Fruit fly (Drosophila melanogaster) whole organism, embryonic: ENCODE data around the gene acj6.

Source experiments
- Antp ChIP-seq: fragments of 200-800 bp; sonication (Bioruptor generic); optimal IDR thresholded peaks from 3 replicates; lab custom pipeline; 2016; ENCODE audit warnings: missing biosample characterization, missing genetic modification characterization
- CG10147 ChIP-seq: fragments of 200-800 bp; sonication (Bioruptor generic); optimal IDR thresholded peaks from 2 replicates; lab custom pipeline; 2019; ENCODE audit warnings: missing biosample characterization, mild to moderate bottlenecking, missing genetic modification characterization, moderate library complexity
- CG10462 ChIP-seq: fragments of 200-800 bp; sonication (Bioruptor generic); optimal IDR thresholded peaks from 2 replicates; lab custom pipeline; 2016; ENCODE audit warnings: missing biosample characterization, missing genetic modification characterization
- CG10654 ChIP-seq: fragments of 200-800 bp; sonication (Bioruptor generic); optimal IDR thresholded peaks from 2 replicates; lab custom pipeline; 2016; ENCODE audit warnings: missing biosample characterization, missing genetic modification characterization
- CG12071 ChIP-seq: fragments of 200-800 bp; sonication (Bioruptor generic); optimal IDR thresholded peaks from 3 replicates; lab custom pipeline; 2018; ENCODE audit warnings: missing biosample characterization, mild to moderate bottlenecking, missing genetic modification characterization
- CG12236 ChIP-seq: fragments of 200-800 bp; sonication (Bioruptor generic); optimal IDR thresholded peaks from 2 replicates; lab custom pipeline; 2016; ENCODE audit warnings: missing biosample characterization, missing genetic modification characterization
- CG12942 ChIP-seq: fragments of 200-800 bp; sonication (Bioruptor generic); optimal IDR thresholded peaks from 3 replicates; lab custom pipeline; 2016; ENCODE audit warnings: missing biosample characterization, missing genetic modification characterization
- CG15479 ChIP-seq: fragments of 200-800 bp; sonication (Bioruptor generic); optimal IDR thresholded peaks from 3 replicates; lab custom pipeline; 2019; ENCODE audit warnings: missing biosample characterization, mild to moderate bottlenecking, missing genetic modification characterization, moderate library complexity
- CG15696 ChIP-seq: fragments of 200-800 bp; sonication (Bioruptor generic); optimal IDR thresholded peaks from 2 replicates; lab custom pipeline; 2019; ENCODE audit warnings: missing biosample characterization, mild to moderate bottlenecking, missing genetic modification characterization, moderate library complexity
- CG16815 ChIP-seq: fragments of 200-800 bp; sonication (Bioruptor generic); optimal IDR thresholded peaks from 3 replicates; lab custom pipeline; 2017; ENCODE audit warnings: missing biosample characterization, mild to moderate bottlenecking, missing genetic modification characterization
- CG17568 ChIP-seq: fragments of 200-800 bp; sonication (Bioruptor generic); optimal IDR thresholded peaks from 2 replicates; lab custom pipeline; 2018; ENCODE audit warnings: missing biosample characterization, mild to moderate bottlenecking, missing genetic modification characterization, moderate library complexity
- CG18764 ChIP-seq: fragments of 200-800 bp; sonication (Bioruptor generic); optimal IDR thresholded peaks from 3 replicates; lab custom pipeline; 2016; ENCODE audit warnings: missing biosample characterization, missing genetic modification characterization
- CG2202 ChIP-seq: fragments of 200-800 bp; sonication (Bioruptor generic); optimal IDR thresholded peaks from 2 replicates; lab custom pipeline; 2018; ENCODE audit warnings: missing biosample characterization, mild to moderate bottlenecking, missing genetic modification characterization
- CG31224 ChIP-seq: fragments of 200-800 bp; sonication (Bioruptor generic); IDR thresholded peaks from 2 replicates; pipeline ENCODE4 v1.3.6; 2022; ENCODE audit warnings: missing biosample characterization, missing genetic modification characterization
- CG4282 ChIP-seq: fragments of 200-800 bp; sonication (Bioruptor generic); optimal IDR thresholded peaks from 2 replicates; lab custom pipeline; 2016; ENCODE audit warnings: missing biosample characterization, missing genetic modification characterization
- CG4404 ChIP-seq: fragments of 200-800 bp; sonication (Bioruptor generic); IDR thresholded peaks from 2 replicates; pipeline ENCODE4 v1.3.6; 2022; ENCODE audit warnings: missing biosample characterization, missing genetic modification characterization
- CG4617 ChIP-seq: fragments of 200-800 bp; sonication (Bioruptor generic); optimal IDR thresholded peaks from 3 replicates; lab custom pipeline; 2016; ENCODE audit warnings: missing biosample characterization, missing genetic modification characterization, borderline replicate concordance
- CG6175 ChIP-seq: fragments of 200-800 bp; sonication (Bioruptor generic); IDR thresholded peaks from 3 replicates; pipeline ENCODE4 v1.3.6; 2022; ENCODE audit warnings: missing biosample characterization, missing genetic modification characterization
- CG8281 ChIP-seq: fragments of 200-800 bp; sonication (Bioruptor generic); optimal IDR thresholded peaks from 2 replicates; lab custom pipeline; 2018; ENCODE audit warnings: missing biosample characterization, mild to moderate bottlenecking, missing genetic modification characterization, moderate library complexity
- CG9876 ChIP-seq: fragments of 200-800 bp; sonication (Bioruptor generic); optimal IDR thresholded peaks from 2 replicates; lab custom pipeline; 2016; ENCODE audit warnings: missing biosample characterization, missing genetic modification characterization
- Ets97D ChIP-seq: fragments of 200-800 bp; sonication (Bioruptor generic); optimal IDR thresholded peaks from 3 replicates; lab custom pipeline; 2016; ENCODE audit warnings: missing biosample characterization, missing genetic modification characterization
- Hey ChIP-seq: fragments of 200-800 bp; sonication (Bioruptor generic); optimal IDR thresholded peaks from 3 replicates; lab custom pipeline; 2018; ENCODE audit warnings: missing biosample characterization, mild to moderate bottlenecking, missing genetic modification characterization
- MTF-1 ChIP-seq: fragments of 200-800 bp; sonication (Bioruptor generic); optimal IDR thresholded peaks from 2 replicates; lab custom pipeline; 2018; ENCODE audit warnings: missing biosample characterization, mild to moderate bottlenecking, missing genetic modification characterization, borderline replicate concordance
- NC2β ChIP-seq: fragments of 200-800 bp; sonication (Bioruptor generic); optimal IDR thresholded peaks from 2 replicates; lab custom pipeline; 2016; ENCODE audit warnings: missing biosample characterization, missing genetic modification characterization
- Side ChIP-seq: fragments of 200-800 bp; sonication (Bioruptor generic); optimal IDR thresholded peaks from 2 replicates; lab custom pipeline; 2016; ENCODE audit warnings: missing biosample characterization, missing genetic modification characterization
- Stat92E ChIP-seq, 3 experiments: fragments of >200 bp in 2 of 3; fragments of 200-800 bp in 1 of 3; sonication (Bioruptor generic) in 1 of 3; optimal IDR thresholded peaks; 2 replicates each; lab custom pipeline; 2017 to 2019; ENCODE audit warnings: missing biosample characterization in 3 of 3, missing genetic modification characterization in 3 of 3, mild to moderate bottlenecking in 1 of 3, moderate library complexity in 1 of 3
- ato ChIP-seq: fragments of 200-800 bp; sonication (Bioruptor generic); IDR thresholded peaks from 2 replicates; pipeline ENCODE4 v1.3.6; 2022; ENCODE audit warnings: missing biosample characterization, missing genetic modification characterization; ENCODE audit not compliant: partially characterized antibody
- bab2 ChIP-seq: fragments of 200-800 bp; sonication (Bioruptor generic); optimal IDR thresholded peaks from 2 replicates; lab custom pipeline; 2016; ENCODE audit warnings: missing biosample characterization, missing genetic modification characterization
- bbx ChIP-seq: fragments of 200-800 bp; sonication (Bioruptor generic); IDR thresholded peaks from 2 replicates; pipeline ENCODE4 v1.3.6; 2022; ENCODE audit warnings: missing biosample characterization, missing genetic modification characterization; ENCODE audit not compliant: partially characterized antibody
- btn ChIP-seq: fragments of 200-800 bp; sonication (Bioruptor generic); optimal IDR thresholded peaks from 2 replicates; lab custom pipeline; 2016; ENCODE audit warnings: missing biosample characterization, missing genetic modification characterization
- chif ChIP-seq, 2 experiments: fragments of 200-800 bp; sonication (Bioruptor generic); optimal IDR thresholded peaks; 3 replicates each; lab custom pipeline; 2016; ENCODE audit warnings: missing biosample characterization in 2 of 2, missing genetic modification characterization in 2 of 2
- crc ChIP-seq: fragments of 200-800 bp; sonication (Bioruptor generic); optimal IDR thresholded peaks from 2 replicates; lab custom pipeline; 2016; ENCODE audit warnings: missing biosample characterization, missing genetic modification characterization
- dpn ChIP-seq, 2 experiments: fragments of 200-800 bp; sonication (Bioruptor generic); optimal IDR thresholded peaks; 3 replicates each; lab custom pipeline; 2016; ENCODE audit warnings: missing biosample characterization in 2 of 2, missing genetic modification characterization in 2 of 2
- esg ChIP-seq: fragments of 200-800 bp; sonication (Bioruptor generic); conservative IDR thresholded peaks from 2 replicates; pipeline ENCODE4 v1.3.6; 2022; ENCODE audit warnings: missing biosample characterization, missing genetic modification characterization
- eve ChIP-seq, 2 experiments: fragments of >200 bp; optimal IDR thresholded peaks; 2 replicates each; lab custom pipeline; 2017; ENCODE audit warnings: missing biosample characterization in 2 of 2, missing genetic modification characterization in 2 of 2
- grau ChIP-seq: fragments of 200-800 bp; optimal IDR thresholded peaks from 3 replicates; lab custom pipeline; 2019; ENCODE audit warnings: missing biosample characterization, mild to moderate bottlenecking, missing genetic modification characterization, moderate library complexity
- grn ChIP-seq: fragments of 200-800 bp; sonication (Bioruptor generic); optimal IDR thresholded peaks from 3 replicates; lab custom pipeline; 2017; ENCODE audit warnings: missing biosample characterization, missing genetic modification characterization
- gro ChIP-seq: fragments of 200-800 bp; sonication (Bioruptor generic); optimal IDR thresholded peaks from 2 replicates; lab custom pipeline; 2016; ENCODE audit warnings: missing biosample characterization, missing genetic modification characterization
- hbn ChIP-seq: fragments of 200-800 bp; sonication (Bioruptor generic); IDR thresholded peaks from 2 replicates; pipeline ENCODE4 v1.3.6; 2022; ENCODE audit warnings: missing biosample characterization, missing genetic modification characterization; ENCODE audit not compliant: partially characterized antibody
- lbe ChIP-seq: fragments of 200-800 bp; sonication (Bioruptor generic); optimal IDR thresholded peaks from 2 replicates; lab custom pipeline; 2016; ENCODE audit warnings: missing biosample characterization, mild to moderate bottlenecking, missing genetic modification characterization
- lmd ChIP-seq: fragments of 200-800 bp; sonication (Bioruptor generic); IDR thresholded peaks from 2 replicates; pipeline ENCODE4 v1.3.6; 2022; ENCODE audit warnings: missing biosample characterization, missing genetic modification characterization
- mld ChIP-seq: fragments of 200-800 bp; sonication (Bioruptor generic); IDR thresholded peaks from 3 replicates; pipeline ENCODE4 v1.3.6; 2022; ENCODE audit warnings: missing biosample characterization, missing genetic modification characterization; ENCODE audit not compliant: partially characterized antibody
- nom ChIP-seq: fragments of 200-800 bp; sonication (Bioruptor generic); optimal IDR thresholded peaks from 2 replicates; lab custom pipeline; 2017; ENCODE audit warnings: missing biosample characterization, missing genetic modification characterization, mild to moderate bottlenecking, moderate library complexity, missing genetic modification reagents
- otp ChIP-seq: fragments of 200-800 bp; sonication (Bioruptor generic); IDR thresholded peaks from 3 replicates; pipeline ENCODE4, ENCODE4 v1.3.6; 2022; ENCODE audit warnings: missing biosample characterization, missing genetic modification characterization
- pho ChIP-seq: fragments of 200-800 bp; sonication (Bioruptor generic); optimal IDR thresholded peaks from 2 replicates; lab custom pipeline; 2016; ENCODE audit warnings: missing biosample characterization, missing genetic modification characterization
- pros ChIP-seq: fragments of 200-800 bp; sonication (Bioruptor generic); optimal IDR thresholded peaks from 3 replicates; lab custom pipeline; 2019; ENCODE audit warnings: missing biosample characterization, mild to moderate bottlenecking, missing genetic modification characterization, moderate library complexity
- sens ChIP-seq: fragments of 200-800 bp; sonication (Bioruptor generic); peaks from one replicate; lab custom pipeline; 2016; ENCODE audit warnings: missing biosample characterization, missing genetic modification characterization
- toy ChIP-seq: fragments of 200-800 bp; sonication (Bioruptor generic); IDR thresholded peaks from 2 replicates; pipeline ENCODE4 v1.3.6; 2022; ENCODE audit warnings: missing biosample characterization, missing genetic modification characterization
- tx ChIP-seq: fragments of 200-800 bp; sonication (Bioruptor generic); optimal IDR thresholded peaks from 2 replicates; lab custom pipeline; 2016; ENCODE audit warnings: missing biosample characterization, missing genetic modification characterization
- unpg ChIP-seq: fragments of 200-800 bp; sonication (Bioruptor generic); optimal IDR thresholded peaks from 3 replicates; lab custom pipeline; 2018; ENCODE audit warnings: missing biosample characterization, mild to moderate bottlenecking, missing genetic modification characterization, moderate library complexity
- zfh2 ChIP-seq: fragments of 200-800 bp; sonication (Bioruptor generic); optimal IDR thresholded peaks from 2 replicates; lab custom pipeline; 2016; ENCODE audit warnings: missing biosample characterization, missing genetic modification characterization

acj6 gene

DNA sequence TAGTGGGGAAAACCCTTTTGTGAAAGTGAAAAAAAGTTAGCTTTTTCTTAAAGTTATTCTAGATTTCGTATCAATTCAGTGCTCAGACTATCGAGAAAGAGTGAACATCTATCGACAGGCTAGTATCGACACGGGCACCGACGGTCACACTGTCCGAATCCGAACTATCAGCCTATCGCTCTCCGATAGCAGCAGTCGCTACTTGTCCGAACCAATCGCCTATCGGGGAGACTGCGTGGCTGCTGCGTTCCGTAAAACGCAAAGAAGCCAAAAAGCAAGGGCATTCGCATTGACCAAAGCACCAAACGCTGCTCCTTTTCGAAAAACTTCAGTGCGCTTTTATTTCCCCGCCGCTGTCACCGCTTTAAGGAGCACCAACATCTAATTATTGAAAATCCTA is 59.6 kb downstream of the acj6 start, which contains the start of gene Top1:
Gene Top1, plus strand, starts transcription at position 190 of the 400 bp plus-strand sequence.
- TF ChIP-seq chif (GFP tag; optimal IDR thresholded peaks at IDR 0.05; lab: Kevin White, UChicago) (peak in 1 of 2 experiments; percentile 9), CG10462 (GFP tag; lab: Kevin White, UChicago) (no peak), CG12071 (GFP tag; lab: Kevin White, UChicago) (peak; percentile 14), pros (GFP tag; lab: Kevin White, UChicago) (no peak), gro (GFP tag; lab: Kevin White, UChicago) (peak; percentile 39), lbe (GFP tag; lab: Kevin White, UChicago) (no peak), eve (GFP tag; optimal IDR thresholded peaks at IDR 0.05; lab: Kevin White, UChicago) (no peak), btn (GFP tag; lab: Kevin White, UChicago) (no peak), CG12942 (GFP tag; lab: Kevin White, UChicago) (peak; percentile 12), grau (peak; percentile 26), CG2202 (tag; lab: Kevin White, UChicago) (no peak), otp (GFP tag; lab: Robert Waterston, UW) (0 out of 3 replicates have a peak, but pooled peaks have one; percentile 14), toy (GFP tag; lab: Robert Waterston, UW) (no peak), zfh2 (GFP tag; lab: Kevin White, UChicago) (no peak), CG9876 (GFP tag; lab: Kevin White, UChicago) (peak; percentile 28), dpn (GFP tag; optimal IDR thresholded peaks at IDR 0.05; lab: Kevin White, UChicago) (peak in 1 of 2 experiments; percentile 40), mld (GFP tag; lab: Robert Waterston, UW) (peak; percentile 96), Ets97D (GFP tag; lab: Kevin White, UChicago) (peak; percentile 84), CG8281 (no peak), CG4282 (GFP tag; lab: Kevin White, UChicago) (no peak), unpg (no peak), lmd (GFP tag; lab: Robert Waterston, UW) (peak; percentile 21; the same call in 1 of the 2 replicates), pho (GFP tag; lab: Kevin White, UChicago) (peak; percentile 2), MTF-1 (no peak), bab2 (GFP tag; lab: Kevin White, UChicago) (no peak), Side (GFP tag; lab: Kevin White, UChicago) (peak; percentile 48), tx (GFP tag; lab: Kevin White, UChicago) (no peak), CG4404 (GFP tag; lab: Robert Waterston, UW) (no peak), CG12236 (GFP tag; lab: Kevin White, UChicago) (no peak), esg (GFP tag; lab: Robert Waterston, UW) (no peak), NC2β (GFP tag; lab: Kevin White, UChicago) (peak; percentile 7), Antp (GFP tag; lab: Kevin White, UChicago) (peak; percentile 19), Stat92E (GFP tag; optimal IDR thresholded peaks at IDR 0.05; lab: Kevin White, UChicago) (peak in 1 of 3 experiments; percentile 2), CG31224 (no peak), ato (GFP tag; lab: Robert Waterston, UW) (peak; percentile 97), sens (GFP tag; lab: Kevin White, UChicago) (peak; percentile 76), bbx (GFP tag; lab: Robert Waterston, UW) (peak; percentile 98), hbn (GFP tag; lab: Robert Waterston, UW) (peak; percentile 95), CG4617 (peak; percentile 27), grn (GFP tag; lab: Kevin White, UChicago) (peak; percentile 36), CG17568 (GFP tag; lab: Kevin White, UChicago) (no peak), CG10654 (no peak), Hey (tag; lab: Kevin White, UChicago) (no peak), CG15696 (tag; lab: Kevin White, UChicago) (no peak), nom (peak; percentile 5), CG6175 (GFP tag; lab: Robert Waterston, UW) (no peak), crc (GFP tag; lab: Kevin White, UChicago) (no peak), CG16815 (no peak), CG15479 (no peak), CG10147 (GFP tag; lab: Kevin White, UChicago) (no peak), CG18764 (no peak)
